Worm (Caenorhabditis elegans): ENCODE results near the gene F28A12.10.
A peak's percentile ranks its signal among the peaks of the same experiment; 100 is the strongest.

Gene F28A12.10

ce11 chrV:8631277-8631765 lies 6.2 kb downstream of the F28A12.10 start, which contains the start of gene atg-18 (continued):
- peak; percentile 43 for TF ChIP-seq ztf-16 (tag; optimal IDR thresholded peaks at IDR 0.05)
- peak; percentile 32 for TF ChIP-seq hlh-15 (tag; optimal IDR thresholded peaks at IDR 0.05)
- TF ChIP-seq unc-42 (tag; optimal IDR thresholded peaks at IDR 0.05), result peak; percentile 49
- no peak for TF ChIP-seq sox-2 (GFP tag; IDR thresholded peaks at IDR 0.05)
- peak; percentile 81 for TF ChIP-seq ceh-31 (tag; optimal IDR thresholded peaks at IDR 0.05)
- no peak for TF ChIP-seq pros-1 (tag; optimal IDR thresholded peaks at IDR 0.05)
- TF ChIP-seq ceh-18 (tag; optimal IDR thresholded peaks at IDR 0.05), result peak; percentile 38
- TF ChIP-seq nfya-1 (tag; optimal IDR thresholded peaks at IDR 0.05), result peak; percentile 68
- TF ChIP-seq zip-5 (tag; optimal IDR thresholded peaks at IDR 0.05), result no peak
- peak; percentile 2 for TF ChIP-seq tbx-7 (tag; optimal IDR thresholded peaks at IDR 0.05)
- TF ChIP-seq che-1 (tag; optimal IDR thresholded peaks at IDR 0.05), result peak; percentile 52
- TF ChIP-seq rnt-1 (tag; optimal IDR thresholded peaks at IDR 0.05), result peak; percentile 41
- no peak for TF ChIP-seq hlh-13 (GFP tag; optimal IDR thresholded peaks at IDR 0.05)
- peak; percentile 56 for TF ChIP-seq hlh-8 (tag; optimal IDR thresholded peaks at IDR 0.05)
- TF ChIP-seq ceh-22 (tag; optimal IDR thresholded peaks at IDR 0.05), result no peak
- TF ChIP-seq F13H6.1 (tag; optimal IDR thresholded peaks at IDR 0.05), result peak; percentile 55
- TF ChIP-seq npax-4 (tag; optimal IDR thresholded peaks at IDR 0.05), result no peak

- TF ChIP-seq F13H6.1 (tag; optimal IDR thresholded peaks at IDR 0.05) (no peak), odd-2 (tag; optimal IDR thresholded peaks at IDR 0.05) (no peak), pha-4 (tag; optimal IDR thresholded peaks at IDR 0.05) (no peak), K09A11.1 (tag; optimal IDR thresholded peaks at IDR 0.05; ENCODE audit: insufficient read depth) (no peak), ama-1 (optimal IDR thresholded peaks at IDR 0.05) (no peak), hlh-30 (tag; optimal IDR thresholded peaks at IDR 0.05; ENCODE audit: insufficient read depth) (no peak), ceh-14 (tag; optimal IDR thresholded peaks at IDR 0.05) (no peak), ceh-18 (tag; optimal IDR thresholded peaks at IDR 0.05) (no peak), lin-11 (tag; optimal IDR thresholded peaks at IDR 0.05) (no peak), nhr-232 (tag; optimal IDR thresholded peaks at IDR 0.05) (no peak), fax-1 (tag; optimal IDR thresholded peaks at IDR 0.05) (no peak)
These were observed 8.5 kb downstream of the F28A12.10 start, which contains the start of gene F41E6.12 for ce11 chrV:8629029-8629428. Gene F41E6.12 (minus strand): TSS chrV:8629129.

ce11 chrV:8627580-8627979 lies 10.0 kb downstream of the F28A12.10 start:
- TF ChIP-seq ceh-2 (tag; optimal IDR thresholded peaks at IDR 0.05), result no peak
- TF ChIP-seq pag-3 (tag; optimal IDR thresholded peaks at IDR 0.05; ENCODE audit: borderline replicate concordance), result no peak
- TF ChIP-seq hlh-15 (tag; optimal IDR thresholded peaks at IDR 0.05), result no peak
- TF ChIP-seq pros-1 (tag; optimal IDR thresholded peaks at IDR 0.05), result no peak

ce11 chrV:8626406-8626805 lies 11.2 kb downstream of the F28A12.10 start:
- TF ChIP-seq unc-55 (GFP tag; optimal IDR thresholded peaks at IDR 0.05) (peak; percentile 12), ceh-2 (tag; optimal IDR thresholded peaks at IDR 0.05) (no peak), K02D7.2 (tag; optimal IDR thresholded peaks at IDR 0.05) (no peak), che-1 (tag; optimal IDR thresholded peaks at IDR 0.05) (no peak)

ce11 chrV:8623754-8624153 lies 13.8 kb downstream of the F28A12.10 start, which contains the start of gene F41E6.17:
Gene F41E6.17 (plus strand): TSS chrV:8624101.
- TF ChIP-seq syd-9 (tag; optimal IDR thresholded peaks at IDR 0.05) (no peak), C38D4.7 (GFP tag; optimal IDR thresholded peaks at IDR 0.05) (no peak), unc-42 (tag; optimal IDR thresholded peaks at IDR 0.05) (peak; percentile 62), fkh-6 (tag; optimal IDR thresholded peaks at IDR 0.05) (no peak)

ce11 chrV:8622314-8622713 lies 15.3 kb downstream of the F28A12.10 start, which contains the start of gene F41E6.1:
Gene F41E6.1 (plus strand): TSS chrV:8622614.
- TF ChIP-seq ceh-2 (tag; optimal IDR thresholded peaks at IDR 0.05), result no peak
- no peak for TF ChIP-seq pax-1 (tag; optimal IDR thresholded peaks at IDR 0.05)
- no peak for TF ChIP-seq elt-4 (tag; optimal IDR thresholded peaks at IDR 0.05)
- no peak for TF ChIP-seq tbx-7 (tag; optimal IDR thresholded peaks at IDR 0.05)
- TF ChIP-seq ref-2 (tag; optimal IDR thresholded peaks at IDR 0.05), result no peak
- no peak for TF ChIP-seq ama-1 (optimal IDR thresholded peaks at IDR 0.05)
- TF ChIP-seq ztf-16 (tag; optimal IDR thresholded peaks at IDR 0.05), result no peak
- TF ChIP-seq fkh-10 (GFP tag; optimal IDR thresholded peaks at IDR 0.05), result no peak
- no peak for TF ChIP-seq ceh-30 (tag; optimal IDR thresholded peaks at IDR 0.05)
- TF ChIP-seq fax-1 (tag; optimal IDR thresholded peaks at IDR 0.05), result no peak
- no peak for TF ChIP-seq eyg-1 (tag; optimal IDR thresholded peaks at IDR 0.05)
- no peak for TF ChIP-seq unc-55 (GFP tag; optimal IDR thresholded peaks at IDR 0.05)
